Worm (Caenorhabditis elegans) whole organism, early embryonic: ENCODE results near the gene F37H8.6.

ENCODE experiments used
- B0310.2 ChIP-seq: sonication (generic microtip); optimal IDR thresholded peaks from 2 replicates; lab custom pipeline; 2016; ENCODE audit warnings: mild to moderate bottlenecking, missing genetic modification characterization, missing compliant biosample characterization
- aly-1 ChIP-seq: sonication (generic microtip); optimal IDR thresholded peaks from 2 replicates; lab custom pipeline; 2016; ENCODE audit warnings: missing genetic modification characterization, missing compliant biosample characterization
- ama-1 ChIP-seq: fragments of 150-350 bp; optimal IDR thresholded peaks from 2 replicates; lab custom pipeline; 2014
- ceh-13 ChIP-seq: fragments of 200-800 bp; sonication (Bioruptor generic); optimal IDR thresholded peaks from 2 replicates; lab custom pipeline; 2018; ENCODE audit warnings: mild to moderate bottlenecking, missing genetic modification characterization, missing compliant biosample characterization
- ceh-36 ChIP-seq: sonication (generic microtip); optimal IDR thresholded peaks from 2 replicates; lab custom pipeline; 2016; ENCODE audit warnings: missing genetic modification characterization, inconsistent platforms, missing compliant biosample characterization
- ets-7 ChIP-seq: sonication (generic microtip); optimal IDR thresholded peaks from 2 replicates; lab custom pipeline; 2016; ENCODE audit warnings: missing genotype, missing genetic modification characterization, missing compliant biosample characterization
- flt-1 ChIP-seq: fragments of 200-800 bp; sonication (Bioruptor generic); IDR thresholded peaks from 2 replicates; pipeline ENCODE4 v1.3.6; 2022; ENCODE audit warnings: missing genetic modification characterization, missing compliant biosample characterization
- hmg-4 ChIP-seq: fragments of 200-800 bp; sonication (Bioruptor generic); optimal IDR thresholded peaks from 2 replicates; lab custom pipeline; 2018; ENCODE audit warnings: mild to moderate bottlenecking, missing genetic modification characterization, missing compliant biosample characterization
- scrt-1 ChIP-seq: fragments of 200-800 bp; sonication (Bioruptor generic); IDR thresholded peaks from 2 replicates; pipeline ENCODE4 v1.3.6; 2022; ENCODE audit warnings: missing genetic modification characterization, missing compliant biosample characterization
- tbx-37 ChIP-seq: fragments of 200-800 bp; sonication (Bioruptor generic); conservative IDR thresholded peaks from 2 replicates; pipeline ENCODE4 v1.3.6; 2022; ENCODE audit warnings: missing genetic modification reagents, missing genetic modification characterization, missing compliant biosample characterization

DNA sequence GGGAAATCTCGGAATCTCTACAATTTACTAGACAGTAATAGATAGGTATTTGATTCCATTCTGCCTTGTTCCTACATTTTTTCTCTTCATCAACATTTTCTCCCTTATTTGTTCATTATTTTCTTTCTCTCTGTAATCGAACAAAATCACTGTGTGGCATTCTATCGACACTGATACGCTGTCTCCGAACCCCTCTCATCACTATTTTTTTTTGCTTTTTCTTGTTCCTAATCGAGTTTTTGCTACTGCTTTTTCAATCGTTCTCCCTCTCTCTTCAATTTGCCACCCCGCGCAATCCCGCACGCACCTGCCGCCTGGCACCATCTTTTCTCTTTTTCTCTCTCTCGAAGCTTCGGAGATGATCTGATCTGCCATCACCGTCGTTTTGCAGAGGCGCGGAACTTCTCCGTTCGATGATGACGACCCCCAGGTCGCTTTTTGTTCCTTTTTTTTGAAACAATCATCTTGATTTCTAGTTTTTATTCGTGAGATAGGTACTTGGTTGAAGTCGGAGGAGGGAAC lies 23.0 kb upstream of the F37H8.6 start:
- TF ChIP-seq hmg-4 (GFP tag; lab: Kevin White, UChicago) (no peak), ets-7 (tag; lab: Kevin White, UChicago) (no peak), scrt-1 (no peak), ama-1 (no peak), ceh-36 (no peak), tbx-37 (GFP tag; lab: Robert Waterston, UW) (no peak), flt-1 (no peak), B0310.2 (no peak), aly-1 (tag; lab: Kevin White, UChicago) (no peak), ceh-13 (no peak)
